Fruit fly (Drosophila melanogaster) whole organism, embryonic: ENCODE data around the gene CG43294.

Source experiments
- CG10462 ChIP-seq: fragments of 200-800 bp; sonication (Bioruptor generic); optimal IDR thresholded peaks from 2 replicates; lab custom pipeline; 2016; ENCODE audit warnings: missing biosample characterization, missing genetic modification characterization
- CG11085 ChIP-seq: fragments of 200-800 bp; sonication (Bioruptor generic); IDR thresholded peaks from 2 replicates; pipeline ENCODE4 v1.3.6; 2022; ENCODE audit warnings: missing biosample characterization, missing genetic modification characterization
- CG11723 ChIP-seq: fragments of 200-800 bp; sonication (Bioruptor generic); optimal IDR thresholded peaks from 2 replicates; lab custom pipeline; 2017; ENCODE audit warnings: missing biosample characterization, mild to moderate bottlenecking, missing genetic modification characterization
- CG12219 ChIP-seq: fragments of 200-800 bp; sonication (Bioruptor generic); optimal IDR thresholded peaks from 3 replicates; lab custom pipeline; 2018; ENCODE audit warnings: missing biosample characterization, mild to moderate bottlenecking, missing genetic modification characterization
- CG13775 ChIP-seq: fragments of 200-800 bp; sonication (Bioruptor generic); optimal IDR thresholded peaks from 3 replicates; lab custom pipeline; 2017; ENCODE audit warnings: missing biosample characterization, mild to moderate bottlenecking, missing genetic modification characterization
- CG13894 ChIP-seq: fragments of 200-800 bp; sonication (Bioruptor generic); optimal IDR thresholded peaks from 3 replicates; lab custom pipeline; 2018; ENCODE audit warnings: missing biosample characterization, mild to moderate bottlenecking, missing genetic modification characterization, moderate library complexity
- CG14014 ChIP-seq: fragments of 200-800 bp; sonication (Bioruptor generic); IDR thresholded peaks from 2 replicates; pipeline ENCODE4 v1.3.6; 2022; ENCODE audit warnings: missing biosample characterization, missing genetic modification characterization
- CG3065 ChIP-seq: fragments of 200-800 bp; sonication (Bioruptor generic); optimal IDR thresholded peaks from 2 replicates; lab custom pipeline; 2016; ENCODE audit warnings: missing biosample characterization, missing genetic modification characterization
- CG3163 ChIP-seq: fragments of 200-800 bp; sonication (Bioruptor generic); optimal IDR thresholded peaks from 3 replicates; lab custom pipeline; 2016; ENCODE audit warnings: missing biosample characterization, missing genetic modification characterization
- CG33557 ChIP-seq: fragments of 200-800 bp; sonication (Bioruptor generic); optimal IDR thresholded peaks from 2 replicates; lab custom pipeline; 2019; ENCODE audit warnings: missing biosample characterization, mild to moderate bottlenecking, missing genetic modification characterization, moderate library complexity
- CG3407 ChIP-seq: fragments of 200-800 bp; sonication (Bioruptor generic); optimal IDR thresholded peaks from 2 replicates; lab custom pipeline; 2018; ENCODE audit warnings: missing biosample characterization, mild to moderate bottlenecking, missing genetic modification characterization
- CG4282 ChIP-seq: fragments of 200-800 bp; sonication (Bioruptor generic); optimal IDR thresholded peaks from 2 replicates; lab custom pipeline; 2016; ENCODE audit warnings: missing biosample characterization, missing genetic modification characterization
- CG4404 ChIP-seq: fragments of 200-800 bp; sonication (Bioruptor generic); IDR thresholded peaks from 2 replicates; pipeline ENCODE4 v1.3.6; 2022; ENCODE audit warnings: missing biosample characterization, missing genetic modification characterization
- CG5953 ChIP-seq: fragments of 200-800 bp; sonication (Bioruptor generic); IDR thresholded peaks from 2 replicates; pipeline ENCODE4 v1.3.6; 2022; ENCODE audit warnings: missing biosample characterization, missing genetic modification characterization
- CG8290 ChIP-seq, 3 experiments: fragments of 200-800 bp; sonication (Bioruptor generic); optimal IDR thresholded peaks; 2 replicates each; lab custom pipeline; 2016 to 2019; ENCODE audit warnings: missing biosample characterization in 3 of 3, missing genetic modification characterization in 3 of 3, mild to moderate bottlenecking in 2 of 3, moderate library complexity in 1 of 3
- CG8359 ChIP-seq: fragments of 200-800 bp; sonication (Bioruptor generic); optimal IDR thresholded peaks from 2 replicates; lab custom pipeline; 2017; ENCODE audit warnings: missing biosample characterization, mild to moderate bottlenecking, missing genetic modification characterization, borderline replicate concordance
- CG9876 ChIP-seq: fragments of 200-800 bp; sonication (Bioruptor generic); optimal IDR thresholded peaks from 2 replicates; lab custom pipeline; 2016; ENCODE audit warnings: missing biosample characterization, missing genetic modification characterization
- CTCF ChIP-seq: fragments of 200-800 bp; sonication (Bioruptor generic); optimal IDR thresholded peaks from 2 replicates; lab custom pipeline; 2017; ENCODE audit warnings: missing biosample characterization, mild to moderate bottlenecking, missing genetic modification characterization, moderate library complexity
- Dip2 ChIP-seq: fragments of 200-800 bp; sonication (Bioruptor generic); IDR thresholded peaks from 2 replicates; pipeline ENCODE4 v1.3.6; 2022; ENCODE audit warnings: missing biosample characterization, missing genetic modification characterization
- E2f1 ChIP-seq: fragments of 200-800 bp; sonication (Bioruptor generic); IDR thresholded peaks from 2 replicates; pipeline ENCODE4 v1.3.6; 2022; ENCODE audit warnings: missing biosample characterization, missing genetic modification characterization
- HLH3B ChIP-seq: fragments of 200-800 bp; sonication (Bioruptor generic); IDR thresholded peaks from 2 replicates; pipeline ENCODE4 v1.3.6; 2022; ENCODE audit warnings: missing biosample characterization, missing genetic modification characterization
- Lpt ChIP-seq: fragments of >200 bp; optimal IDR thresholded peaks from 2 replicates; lab custom pipeline; 2018; ENCODE audit warnings: missing biosample characterization, missing genetic modification characterization
- MBD-R2 ChIP-seq: fragments of 200-800 bp; sonication (Bioruptor generic); IDR thresholded peaks from 2 replicates; pipeline ENCODE4 v1.3.6; 2022; ENCODE audit warnings: missing biosample characterization, missing genetic modification characterization
- Nf-YA ChIP-seq: fragments of 200-800 bp; sonication (Bioruptor generic); IDR thresholded peaks from 2 replicates; pipeline ENCODE4 v1.3.6; 2022; ENCODE audit warnings: missing biosample characterization, missing genetic modification characterization
- Poxn ChIP-seq: fragments of 200-800 bp; sonication (Bioruptor generic); IDR thresholded peaks from 2 replicates; pipeline ENCODE4 v1.3.6; 2022; ENCODE audit warnings: missing biosample characterization, missing genetic modification characterization
- Rfx ChIP-seq: fragments of 200-800 bp; sonication (Bioruptor generic); IDR thresholded peaks from 2 replicates; pipeline ENCODE4 v1.3.6; 2022; ENCODE audit warnings: missing biosample characterization, missing genetic modification characterization
- Six4 ChIP-seq: fragments of 200-800 bp; sonication (Bioruptor generic); optimal IDR thresholded peaks from 2 replicates; lab custom pipeline; 2016; ENCODE audit warnings: missing biosample characterization, missing genetic modification characterization
- Spps ChIP-seq: fragments of 200-800 bp; sonication (Bioruptor generic); optimal IDR thresholded peaks from 2 replicates; lab custom pipeline; 2018; ENCODE audit warnings: missing biosample characterization, mild to moderate bottlenecking, missing genetic modification characterization
- ato ChIP-seq: fragments of 200-800 bp; sonication (Bioruptor generic); IDR thresholded peaks from 2 replicates; pipeline ENCODE4 v1.3.6; 2022; ENCODE audit warnings: missing biosample characterization, missing genetic modification characterization; ENCODE audit not compliant: partially characterized antibody
- chm ChIP-seq: fragments of 200-800 bp; sonication (Bioruptor generic); IDR thresholded peaks from 2 replicates; pipeline ENCODE4 v1.3.6; 2022; ENCODE audit warnings: missing biosample characterization, missing genetic modification characterization
- dimm ChIP-seq: fragments of 200-800 bp; sonication (Bioruptor generic); IDR thresholded peaks from 2 replicates; pipeline ENCODE4 v1.3.6; 2022; ENCODE audit warnings: missing biosample characterization, missing genetic modification characterization
- ewg ChIP-seq: fragments of 200-800 bp; sonication (Bioruptor generic); optimal IDR thresholded peaks from 3 replicates; lab custom pipeline; 2017; ENCODE audit warnings: mild to moderate bottlenecking, missing biosample characterization, missing genetic modification reagents, missing genetic modification characterization
- ftz-f1 ChIP-seq: fragments of 200-800 bp; sonication (Bioruptor generic); optimal IDR thresholded peaks from 2 replicates; lab custom pipeline; 2016; ENCODE audit warnings: missing biosample characterization, missing genetic modification characterization
- grau ChIP-seq: fragments of 200-800 bp; optimal IDR thresholded peaks from 3 replicates; lab custom pipeline; 2019; ENCODE audit warnings: missing biosample characterization, mild to moderate bottlenecking, missing genetic modification characterization, moderate library complexity
- inv ChIP-seq: fragments of 200-800 bp; sonication (Bioruptor generic); IDR thresholded peaks from 2 replicates; pipeline ENCODE4 v1.3.6; 2022; ENCODE audit warnings: missing biosample characterization, missing genetic modification characterization; ENCODE audit not compliant: partially characterized antibody
- kay ChIP-seq: fragments of 200-800 bp; sonication (Bioruptor generic); optimal IDR thresholded peaks from 2 replicates; lab custom pipeline; 2016; ENCODE audit warnings: missing biosample characterization, missing genetic modification characterization
- mam ChIP-seq: fragments of 200-800 bp; sonication (Bioruptor generic); optimal IDR thresholded peaks from 3 replicates; lab custom pipeline; 2016; ENCODE audit warnings: missing biosample characterization, missing genetic modification characterization
- oc ChIP-seq: fragments of 200-800 bp; sonication (Bioruptor generic); optimal IDR thresholded peaks from 2 replicates; lab custom pipeline; 2018; ENCODE audit warnings: missing biosample characterization, mild to moderate bottlenecking, missing genetic modification characterization, moderate library complexity
- otp ChIP-seq: fragments of 200-800 bp; sonication (Bioruptor generic); IDR thresholded peaks from 3 replicates; pipeline ENCODE4, ENCODE4 v1.3.6; 2022; ENCODE audit warnings: missing biosample characterization, missing genetic modification characterization
- ro ChIP-seq: fragments of 200-800 bp; sonication (Bioruptor generic); IDR thresholded peaks from 2 replicates; pipeline ENCODE4 v1.3.6; 2022; ENCODE audit warnings: missing biosample characterization, missing genetic modification characterization
- run ChIP-seq: fragments of 200-800 bp; sonication (Bioruptor generic); optimal IDR thresholded peaks from 3 replicates; lab custom pipeline; 2018; ENCODE audit warnings: missing biosample characterization, mild to moderate bottlenecking, missing genetic modification characterization
- sqz ChIP-seq: fragments of 200-800 bp; sonication (Bioruptor generic); optimal IDR thresholded peaks from 3 replicates; lab custom pipeline; 2018; ENCODE audit warnings: missing biosample characterization, mild to moderate bottlenecking, missing genetic modification characterization
- ssp ChIP-seq: fragments of 200-800 bp; sonication (Bioruptor generic); IDR thresholded peaks from 2 replicates; pipeline ENCODE4 v1.3.6; 2022; ENCODE audit warnings: missing biosample characterization, missing genetic modification characterization
- tgo ChIP-seq: fragments of 200-800 bp; sonication (Bioruptor generic); IDR thresholded peaks from 3 replicates; pipeline ENCODE4 v1.3.6; 2022; ENCODE audit warnings: missing biosample characterization, missing genetic modification characterization
- trh ChIP-seq: fragments of 200-800 bp; sonication (Bioruptor generic); optimal IDR thresholded peaks from 2 replicates; lab custom pipeline; 2016; ENCODE audit warnings: missing biosample characterization, missing genetic modification characterization
- vnd ChIP-seq: fragments of 200-800 bp; sonication (Bioruptor generic); IDR thresholded peaks from 3 replicates; pipeline ENCODE4 v1.3.6; 2022; ENCODE audit warnings: missing biosample characterization, missing genetic modification characterization; ENCODE audit not compliant: partially characterized antibody
- vvl ChIP-seq: fragments of 200-800 bp; sonication (Bioruptor generic); IDR thresholded peaks from 2 replicates; pipeline ENCODE4 v1.3.6; 2022; ENCODE audit warnings: missing biosample characterization, missing genetic modification characterization
- wdn ChIP-seq: fragments of 200-800 bp; sonication (Bioruptor generic); IDR thresholded peaks from 2 replicates; pipeline ENCODE4 v1.3.6; 2022; ENCODE audit warnings: missing biosample characterization, missing genetic modification characterization
- zen ChIP-seq: fragments of 200-800 bp; sonication (Bioruptor generic); optimal IDR thresholded peaks from 3 replicates; lab custom pipeline; 2018; ENCODE audit warnings: missing biosample characterization, mild to moderate bottlenecking, missing genetic modification characterization, moderate library complexity

CG43294 gene

DNA sequence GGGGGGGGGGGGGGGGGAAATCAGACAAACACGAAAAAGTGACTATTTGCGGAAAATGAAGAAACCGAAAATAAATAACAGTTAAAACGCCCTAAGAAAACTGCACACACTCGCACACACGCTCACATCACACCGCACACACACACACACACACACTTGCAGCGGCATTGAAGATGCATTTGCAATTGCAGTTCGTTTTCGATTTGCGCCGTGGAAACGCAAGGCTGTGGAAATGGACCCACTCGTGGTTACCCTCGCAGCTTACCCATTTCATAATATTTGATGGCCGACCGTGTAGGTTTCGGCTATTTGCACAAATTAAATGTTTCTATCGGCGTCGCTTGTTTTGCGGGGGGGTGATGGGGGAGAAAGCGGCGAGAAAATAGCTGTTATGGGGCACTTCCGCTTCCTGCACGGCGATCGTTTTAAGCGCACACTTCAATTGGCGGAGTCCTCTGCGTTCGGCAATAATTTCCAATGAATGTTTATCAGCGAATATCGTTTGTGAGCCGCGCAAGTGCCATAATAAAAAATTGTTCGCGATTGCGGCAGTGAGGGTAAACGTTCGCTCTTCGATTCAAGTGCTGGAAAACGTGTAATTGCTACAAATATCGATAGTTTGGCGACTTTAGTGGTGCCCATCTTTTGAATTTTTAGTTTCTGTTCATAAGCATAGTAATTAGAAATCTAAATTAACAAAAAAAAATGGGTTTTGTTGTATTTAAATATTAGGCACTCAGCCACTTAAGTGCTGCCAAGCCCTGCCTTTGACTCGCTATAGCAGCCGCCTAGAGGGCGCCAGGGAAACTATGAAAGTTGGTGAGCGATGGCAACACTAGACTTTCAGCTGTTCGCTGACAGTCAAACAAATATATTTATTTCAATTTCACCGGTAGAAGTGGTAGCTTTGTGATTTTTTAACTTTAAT, 44.5 kb downstream of the CG43294 start, which contains the start of the genes Pop2 and CG6928 (continued):
- TF ChIP-seq trh (GFP tag; lab: Kevin White, UChicago) (peak; percentile 55), tgo (peak; percentile 45; the same call in 2 of the 3 replicates), Rfx (GFP tag; lab: Robert Waterston, UW) (peak; percentile 82), Six4 (GFP tag; lab: Kevin White, UChicago) (peak; percentile 35), Lpt (GFP tag; lab: Kevin White, UChicago) (no peak), inv (GFP tag; lab: Robert Waterston, UW) (peak; percentile 75), wdn (GFP tag; lab: Robert Waterston, UW) (no peak), Nf-YA (GFP tag; lab: Robert Waterston, UW) (no peak; the same call in 1 of the 2 replicates), CG8290 (GFP tag; optimal IDR thresholded peaks at IDR 0.05; lab: Kevin White, UChicago) (peak; percentile 74), CG8290 (tag; optimal IDR thresholded peaks at IDR 0.05; lab: Kevin White, UChicago) (no peak), MBD-R2 (GFP tag; lab: Robert Waterston, UW) (peak; percentile 94), Poxn (no peak), Spps (tag; lab: Kevin White, UChicago) (peak; percentile 0), vvl (GFP tag; lab: Robert Waterston, UW) (peak; percentile 86), CG3407 (peak; percentile 54), grau (tag; lab: Kevin White, UChicago) (peak; percentile 64), E2f1 (GFP tag; lab: Robert Waterston, UW) (peak; percentile 59), zen (tag; lab: Kevin White, UChicago) (peak; percentile 71), ftz-f1 (GFP tag; lab: Kevin White, UChicago) (peak; percentile 55), dimm (GFP tag; lab: Robert Waterston, UW) (no peak), CG14014 (peak; percentile 63; the same call in 1 of the 2 replicates), CG33557 (GFP tag; lab: Kevin White, UChicago) (peak; percentile 29), Dip2 (no peak), otp (GFP tag; lab: Robert Waterston, UW) (no peak; the same call in 2 of the 3 replicates), mam (GFP tag; lab: Kevin White, UChicago) (peak; percentile 88), CG13894 (no peak), CG8359 (peak; percentile 44), CG13775 (peak; percentile 72), oc (tag; lab: Kevin White, UChicago) (no peak), CG11723 (GFP tag; lab: Kevin White, UChicago) (peak; percentile 40), CTCF (peak; percentile 97), CG9876 (GFP tag; lab: Kevin White, UChicago) (peak; percentile 79), CG3065 (GFP tag; lab: Kevin White, UChicago) (no peak), ro (no peak), vnd (GFP tag; lab: Robert Waterston, UW) (peak; percentile 76), kay (GFP tag; lab: Kevin White, UChicago) (peak; percentile 64), CG12219 (GFP tag; lab: Kevin White, UChicago) (no peak), ewg (GFP tag; lab: Kevin White, UChicago) (peak; percentile 87), CG3163 (peak; percentile 73), CG4404 (GFP tag; lab: Robert Waterston, UW) (peak; percentile 42; the same call in 1 of the 2 replicates), CG10462 (GFP tag; lab: Kevin White, UChicago) (peak; percentile 13), ssp (GFP tag; lab: Robert Waterston, UW) (peak; percentile 60), CG5953 (no peak), run (tag; lab: Kevin White, UChicago) (no peak), sqz (GFP tag; lab: Kevin White, UChicago) (no peak), HLH3B (GFP tag; lab: Robert Waterston, UW) (peak; percentile 79), chm (GFP tag; lab: Robert Waterston, UW) (peak; percentile 29; the same call in 1 of the 2 replicates), ato (GFP tag; lab: Robert Waterston, UW) (peak; percentile 76; the same call in 1 of the 2 replicates), CG11085 (GFP tag; lab: Robert Waterston, UW) (peak; percentile 56; the same call in 1 of the 2 replicates), CG4282 (GFP tag; lab: Kevin White, UChicago) (peak; percentile 89)
